Fruit fly (Drosophila melanogaster): ENCODE results near the gene Ids.

Ids gene

DNA sequence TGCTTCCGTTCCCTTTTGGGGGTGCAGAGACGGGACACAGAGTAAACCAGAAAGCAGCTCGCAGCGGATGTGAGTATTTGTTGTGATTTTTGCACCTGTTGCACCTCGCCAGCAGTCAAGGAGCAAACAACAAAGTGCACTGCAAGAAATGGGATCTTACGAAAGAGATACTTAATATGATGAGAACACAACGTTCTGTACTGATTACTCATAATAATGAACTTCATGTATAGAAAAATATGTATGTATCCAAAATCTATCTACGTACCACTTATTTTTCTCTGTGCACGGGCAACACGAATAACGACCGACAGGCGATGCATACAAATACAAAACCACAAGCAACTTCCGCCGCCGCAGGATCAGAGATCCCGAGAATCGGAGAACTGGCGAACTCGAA lies 19.8 kb downstream of the Ids start (continued):
- TF ChIP-seq Ets21C (GFP tag; optimal IDR thresholded peaks at IDR 0.05) (peak; percentile 79), acj6 (GFP tag; optimal IDR thresholded peaks at IDR 0.05) (peak; percentile 89), achi (GFP tag; optimal IDR thresholded peaks at IDR 0.05) (peak; percentile 90), CG6854 (GFP tag; optimal IDR thresholded peaks at IDR 0.05) (peak; percentile 84), esn (GFP tag; optimal IDR thresholded peaks at IDR 0.05) (peak; percentile 93), Sox14 (GFP tag; optimal IDR thresholded peaks at IDR 0.05) (peak; percentile 92), cyc (GFP tag; optimal IDR thresholded peaks at IDR 0.05) (peak; percentile 93), Hr4 (GFP tag; optimal IDR thresholded peaks at IDR 0.05) (peak; percentile 78), pdm3 (GFP tag; optimal IDR thresholded peaks at IDR 0.05) (peak; percentile 89), CG10631 (GFP tag; optimal IDR thresholded peaks at IDR 0.05) (peak; percentile 84), net (GFP tag; optimal IDR thresholded peaks at IDR 0.05) (peak; percentile 84), vri (GFP tag; optimal IDR thresholded peaks at IDR 0.05) (peak; percentile 89), Smox (GFP tag; optimal IDR thresholded peaks at IDR 0.05) (peak; percentile 91), CG11902 (GFP tag; optimal IDR thresholded peaks at IDR 0.05) (peak; percentile 79), svp (GFP tag) (peak; percentile 90), Hr39 (GFP tag; optimal IDR thresholded peaks at IDR 0.05) (peak; percentile 92), CG8319 (GFP tag; optimal IDR thresholded peaks at IDR 0.05) (peak; percentile 81), Blimp-1 (GFP tag; optimal IDR thresholded peaks at IDR 0.05) (peak; percentile 75), fd59A (GFP tag; optimal IDR thresholded peaks at IDR 0.05) (peak; percentile 89), Sox15 (GFP tag; optimal IDR thresholded peaks at IDR 0.05) (peak; percentile 79), CG6808 (GFP tag; optimal IDR thresholded peaks at IDR 0.05) (peak; percentile 90), CG1621 (tag; optimal IDR thresholded peaks at IDR 0.05) (peak; percentile 87), spab (GFP tag; optimal IDR thresholded peaks at IDR 0.05) (peak; percentile 89), OdsH (GFP tag; optimal IDR thresholded peaks at IDR 0.05) (peak; percentile 89), salr (GFP tag; optimal IDR thresholded peaks at IDR 0.05) (peak; percentile 74 to 86), CG6792 (GFP tag; optimal IDR thresholded peaks at IDR 0.05) (peak; percentile 82)

DNA sequence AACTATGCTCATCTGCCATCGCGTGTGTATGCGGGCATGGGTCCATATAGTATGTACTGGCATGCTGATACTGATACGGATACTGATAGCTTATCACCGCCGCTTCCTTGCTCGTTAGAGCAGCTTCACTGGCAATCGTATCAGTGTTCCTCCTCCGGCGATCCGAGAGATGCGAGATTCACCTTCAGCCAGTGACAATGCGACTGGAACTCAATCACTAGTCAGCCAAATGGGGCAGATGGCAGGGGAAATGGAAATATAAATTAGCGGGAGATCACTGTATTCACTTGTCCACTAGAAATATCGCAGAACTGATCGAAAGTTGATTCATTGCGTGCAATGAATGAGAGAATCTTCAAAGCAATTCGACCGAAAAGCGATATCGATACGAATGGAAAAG lies 20.4 kb downstream of the Ids start:
- TF ChIP-seq svp (GFP tag) (peak; percentile 85), eg (GFP tag; IDR thresholded peaks at IDR 0.05) (no peak), Lpt (GFP tag; optimal IDR thresholded peaks at IDR 0.05) (no peak)

DNA sequence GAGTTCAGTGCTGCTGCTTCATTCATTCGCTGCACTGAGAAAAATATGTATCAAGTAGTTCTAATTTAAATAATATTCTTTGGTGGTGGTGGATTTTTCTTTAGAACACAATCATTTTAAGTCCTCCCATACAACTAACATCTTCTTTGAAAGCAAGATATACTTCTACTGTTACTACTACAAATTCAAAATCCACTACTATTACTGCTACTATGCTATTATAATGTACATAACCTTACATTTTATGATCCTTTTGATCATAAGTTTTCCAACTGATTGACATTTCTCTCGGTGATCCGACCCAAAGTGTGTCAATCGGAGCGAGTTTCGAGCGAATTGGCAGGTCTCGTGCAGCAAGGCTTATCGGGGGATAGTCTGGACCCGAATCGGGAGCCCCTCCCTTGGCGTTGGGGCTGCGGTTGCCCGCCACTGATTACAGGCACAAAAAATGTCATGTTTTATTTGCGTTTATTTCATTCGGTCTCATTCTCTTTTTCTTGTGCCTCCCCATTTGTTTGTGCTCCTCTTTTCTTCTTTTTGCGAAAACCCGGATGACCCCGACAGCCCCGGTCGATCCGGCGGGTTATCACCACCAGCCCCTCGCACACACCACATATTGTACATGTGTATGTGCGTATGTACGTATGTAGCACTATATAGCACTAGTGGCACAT lies 21.3 kb downstream of the Ids start:
- TF ChIP-seq CG9139 (GFP tag; optimal IDR thresholded peaks at IDR 0.05) (peak; percentile 41), Sox15 (GFP tag; optimal IDR thresholded peaks at IDR 0.05) (peak; percentile 84), topi (GFP tag; optimal IDR thresholded peaks at IDR 0.05) (peak; percentile 89), fd85E (GFP tag; optimal IDR thresholded peaks at IDR 0.05) (peak; percentile 61), Gug (GFP tag; IDR thresholded peaks at IDR 0.05) (peak; percentile 82), CG10669 (GFP tag; optimal IDR thresholded peaks at IDR 0.05) (peak; percentile 84), Lpt (GFP tag; optimal IDR thresholded peaks at IDR 0.05) (peak; percentile 89), cyc (GFP tag; optimal IDR thresholded peaks at IDR 0.05) (peak; percentile 83), Eip75B (GFP tag; optimal IDR thresholded peaks at IDR 0.05) (peak; percentile 91), Ets96B (tag; optimal IDR thresholded peaks at IDR 0.05) (peak; percentile 87), OdsH (GFP tag; optimal IDR thresholded peaks at IDR 0.05) (peak; percentile 89), dsx (GFP tag; optimal IDR thresholded peaks at IDR 0.05; ENCODE audit: poor library complexity, severe bottlenecking) (peak; percentile 81), Hr38 (GFP tag; optimal IDR thresholded peaks at IDR 0.05) (no peak), ss (GFP tag; optimal IDR thresholded peaks at IDR 0.05) (peak; percentile 44 to 73), fd59A (GFP tag; optimal IDR thresholded peaks at IDR 0.05) (peak; percentile 75), pdm3 (GFP tag; optimal IDR thresholded peaks at IDR 0.05) (peak; percentile 87), acj6 (GFP tag; optimal IDR thresholded peaks at IDR 0.05) (peak; percentile 88), CG1621 (tag; optimal IDR thresholded peaks at IDR 0.05) (peak; percentile 70), CG6276 (GFP tag; optimal IDR thresholded peaks at IDR 0.05) (peak; percentile 76), CG15336 (GFP tag; IDR thresholded peaks at IDR 0.05) (peak; percentile 85), CG4318 (GFP tag; optimal IDR thresholded peaks at IDR 0.05) (peak; percentile 84), Hr39 (GFP tag; optimal IDR thresholded peaks at IDR 0.05) (peak; percentile 88), CG16779 (tag; optimal IDR thresholded peaks at IDR 0.05) (peak; percentile 75), CG10631 (GFP tag; optimal IDR thresholded peaks at IDR 0.05) (peak; percentile 90), Eip78C (GFP tag) (peak; percentile 96), Smox (GFP tag; optimal IDR thresholded peaks at IDR 0.05) (peak; percentile 84), fkh (GFP tag; optimal IDR thresholded peaks at IDR 0.05) (no peak), CG31627 (GFP tag; optimal IDR thresholded peaks at IDR 0.05) (peak; percentile 91), CG6792 (GFP tag; optimal IDR thresholded peaks at IDR 0.05) (peak; percentile 88), CG6163 (GFP tag; IDR thresholded peaks at IDR 0.05) (peak; percentile 72; the same call in 2 of the 3 replicates), CG8319 (GFP tag; optimal IDR thresholded peaks at IDR 0.05) (peak; percentile 79)
